Fruit fly (Drosophila melanogaster) whole organism, adult: Measurements from ENCODE around the gene CG11674.

Experiments
- CG14711 ChIP-seq: fragments of 200-800 bp; sonication (Bioruptor generic); optimal IDR thresholded peaks from 2 replicates; lab custom pipeline; 2018; ENCODE audit warnings: missing biosample characterization, mild to moderate bottlenecking, missing genetic modification characterization, moderate library complexity
- CG33017 ChIP-seq: fragments of 200-800 bp; sonication (Bioruptor generic); optimal IDR thresholded peaks from 2 replicates; lab custom pipeline; 2018; ENCODE audit warnings: missing biosample characterization, mild to moderate bottlenecking, missing genetic modification characterization, moderate library complexity
- CG7101 ChIP-seq: fragments of 200-800 bp; sonication (Bioruptor generic); optimal IDR thresholded peaks from 2 replicates; lab custom pipeline; 2018; ENCODE audit warnings: missing biosample characterization, mild to moderate bottlenecking, missing genetic modification characterization, moderate library complexity
- bab1 ChIP-seq: fragments of 200-800 bp; sonication (Bioruptor generic); optimal IDR thresholded peaks from 3 replicates; lab custom pipeline; 2019; ENCODE audit warnings: missing biosample characterization, mild to moderate bottlenecking, missing genetic modification characterization, moderate library complexity
- cnc ChIP-seq, 2 experiments: fragments of >200 bp; optimal IDR thresholded peaks; 2 replicates each; lab custom pipeline; 2017
- kay ChIP-seq: fragments of 200-800 bp; sonication (Bioruptor generic); peaks from one replicate; lab custom pipeline; 2016; ENCODE audit warnings: missing biosample characterization, missing genetic modification characterization, borderline replicate concordance
- pad ChIP-seq: fragments of 200-800 bp; sonication (Bioruptor generic); optimal IDR thresholded peaks from 3 replicates; lab custom pipeline; 2017; ENCODE audit warnings: missing biosample characterization, missing genetic modification characterization, mild to moderate bottlenecking, moderate library complexity, missing genetic modification reagents

dm6 chrX:14221995-14222394 is 3.7 kb downstream of the CG11674 start:
- TF ChIP-seq CG14711 (tag; lab: Kevin White, UChicago) (no peak), kay (GFP tag; lab: Kevin White, UChicago) (no peak), bab1 (GFP tag; lab: Kevin White, UChicago) (no peak), CG7101 (tag; lab: Kevin White, UChicago) (no peak), pad (GFP tag; lab: Kevin White, UChicago) (no peak), cnc (optimal IDR thresholded peaks at IDR 0.05; lab: Kevin White, UChicago) (no peak), CG33017 (tag; lab: Kevin White, UChicago) (no peak)
